Worm (Caenorhabditis elegans): ENCODE measurements around the gene pigc-1.

pigc-1 gene

ce11 chrIV:9318147-9318546 lies 24.8 kb downstream of the pigc-1 start:
- no peak for TF ChIP-seq sox-2 (GFP tag; IDR thresholded peaks at IDR 0.05)
- no peak for TF ChIP-seq fkh-6 (tag; optimal IDR thresholded peaks at IDR 0.05)
- no peak for TF ChIP-seq zip-5 (tag; optimal IDR thresholded peaks at IDR 0.05)
- no peak for TF ChIP-seq unc-55 (GFP tag; optimal IDR thresholded peaks at IDR 0.05)
- TF ChIP-seq mec-3 (tag; optimal IDR thresholded peaks at IDR 0.05; ENCODE audit: borderline replicate concordance), result no peak
- no peak for TF ChIP-seq pax-1 (tag; optimal IDR thresholded peaks at IDR 0.05)

ce11 chrIV:9316068-9316681 lies 26.8 kb downstream of the pigc-1 start, which contains the start of the genes F49C12.9 and rpn-7:
TSS of gene F49C12.9 (minus strand) at chrIV:9316215.
TSS of gene rpn-7 (plus strand) at chrIV:9316631.
- TF ChIP-seq zip-5 (tag; optimal IDR thresholded peaks at IDR 0.05), result peak; percentile 44
- peak; percentile 72 for TF ChIP-seq nhr-232 (tag; optimal IDR thresholded peaks at IDR 0.05)
- TF ChIP-seq ets-4 (tag; optimal IDR thresholded peaks at IDR 0.05), result no peak
- no peak for TF ChIP-seq pag-3 (tag; optimal IDR thresholded peaks at IDR 0.05; ENCODE audit: borderline replicate concordance)
- TF ChIP-seq Y22D7AL.16 (tag; optimal IDR thresholded peaks at IDR 0.05), result no peak
- TF ChIP-seq ama-1 (optimal IDR thresholded peaks at IDR 0.05), result no peak
- TF ChIP-seq sox-2 (GFP tag; IDR thresholded peaks at IDR 0.05), result peak; percentile 72
- TF ChIP-seq unc-3 (GFP tag; conservative IDR thresholded peaks at IDR 0.05), result no peak
- peak; percentile 62 for TF ChIP-seq unc-3 (tag; optimal IDR thresholded peaks at IDR 0.05)
- TF ChIP-seq ceh-2 (tag; optimal IDR thresholded peaks at IDR 0.05), result peak; percentile 62
- TF ChIP-seq elt-2 (tag; optimal IDR thresholded peaks at IDR 0.05), result peak; percentile 82
- no peak for TF ChIP-seq dve-1 (tag; optimal IDR thresholded peaks at IDR 0.05)
- TF ChIP-seq hlh-8 (tag; optimal IDR thresholded peaks at IDR 0.05), result no peak
- TF ChIP-seq C08G9.2 (tag; optimal IDR thresholded peaks at IDR 0.05), result peak; percentile 23
- TF ChIP-seq T23F11.4 (GFP tag; optimal IDR thresholded peaks at IDR 0.05), result peak; percentile 13
- TF ChIP-seq lim-6 (tag; optimal IDR thresholded peaks at IDR 0.05), result peak; percentile 19
- TF ChIP-seq ceh-34 (tag; optimal IDR thresholded peaks at IDR 0.05), result peak; percentile 68
- no peak for TF ChIP-seq elt-4 (tag; optimal IDR thresholded peaks at IDR 0.05)
- peak; percentile 60 for TF ChIP-seq ceh-19 (GFP tag; optimal IDR thresholded peaks at IDR 0.05)
- TF ChIP-seq ceh-14 (tag; optimal IDR thresholded peaks at IDR 0.05), result peak; percentile 73
- TF ChIP-seq fkh-6 (tag; optimal IDR thresholded peaks at IDR 0.05), result peak; percentile 65
- peak; percentile 65 for TF ChIP-seq unc-42 (tag; optimal IDR thresholded peaks at IDR 0.05)
- TF ChIP-seq ztf-16 (tag; optimal IDR thresholded peaks at IDR 0.05), result peak; percentile 49
- TF ChIP-seq ceh-45 (GFP tag; IDR thresholded peaks at IDR 0.05), result 0 out of 2 replicates have a peak, but pooled peaks have one; percentile 42
- TF ChIP-seq hlh-30 (tag; optimal IDR thresholded peaks at IDR 0.05; ENCODE audit: insufficient read depth), result no peak
- peak; percentile 43 for TF ChIP-seq che-1 (tag; optimal IDR thresholded peaks at IDR 0.05)
- no peak for TF ChIP-seq ceh-22 (tag; optimal IDR thresholded peaks at IDR 0.05)
- peak; percentile 22 for TF ChIP-seq ref-2 (tag; optimal IDR thresholded peaks at IDR 0.05)
- TF ChIP-seq pha-2 (tag; optimal IDR thresholded peaks at IDR 0.05), result peak; percentile 42
- peak; percentile 9 for TF ChIP-seq K02D7.2 (tag; optimal IDR thresholded peaks at IDR 0.05)
- no peak for TF ChIP-seq unc-55 (GFP tag; optimal IDR thresholded peaks at IDR 0.05)
- TF ChIP-seq fkh-10 (GFP tag; optimal IDR thresholded peaks at IDR 0.05), result no peak
- no peak for TF ChIP-seq hlh-13 (GFP tag; optimal IDR thresholded peaks at IDR 0.05)
- no peak for TF ChIP-seq nhr-11 (tag; optimal IDR thresholded peaks at IDR 0.05)
- no peak for TF ChIP-seq ceh-30 (tag; optimal IDR thresholded peaks at IDR 0.05)
- no peak for TF ChIP-seq gmeb-2 (tag; optimal IDR thresholded peaks at IDR 0.05)
- TF ChIP-seq madf-2 (tag; optimal IDR thresholded peaks at IDR 0.05), result no peak
- peak; percentile 81 for TF ChIP-seq K09A11.1 (tag; optimal IDR thresholded peaks at IDR 0.05; ENCODE audit: insufficient read depth)
- TF ChIP-seq ceh-31 (tag; optimal IDR thresholded peaks at IDR 0.05), result peak; percentile 64
- peak; percentile 64 for TF ChIP-seq nfya-1 (tag; optimal IDR thresholded peaks at IDR 0.05)
- peak; percentile 73 for TF ChIP-seq ttx-3 (tag; optimal IDR thresholded peaks at IDR 0.05)
- TF ChIP-seq lin-11 (tag; optimal IDR thresholded peaks at IDR 0.05), result peak; percentile 25
- TF ChIP-seq pha-4 (tag; optimal IDR thresholded peaks at IDR 0.05), result no peak
- TF ChIP-seq sox-4 (tag; optimal IDR thresholded peaks at IDR 0.05), result no peak
- TF ChIP-seq ceh-9 (tag; optimal IDR thresholded peaks at IDR 0.05), result no peak
- no peak for TF ChIP-seq pqm-1 (tag; optimal IDR thresholded peaks at IDR 0.05)
- peak; percentile 59 for TF ChIP-seq hlh-15 (tag; optimal IDR thresholded peaks at IDR 0.05)
- TF ChIP-seq sdc-2 (tag; optimal IDR thresholded peaks at IDR 0.05), result no peak

Measured in whole organism, late embryonic.